Fruit fly (Drosophila melanogaster): ENCODE data around the gene CG13004.

Gene CG13004

DNA sequence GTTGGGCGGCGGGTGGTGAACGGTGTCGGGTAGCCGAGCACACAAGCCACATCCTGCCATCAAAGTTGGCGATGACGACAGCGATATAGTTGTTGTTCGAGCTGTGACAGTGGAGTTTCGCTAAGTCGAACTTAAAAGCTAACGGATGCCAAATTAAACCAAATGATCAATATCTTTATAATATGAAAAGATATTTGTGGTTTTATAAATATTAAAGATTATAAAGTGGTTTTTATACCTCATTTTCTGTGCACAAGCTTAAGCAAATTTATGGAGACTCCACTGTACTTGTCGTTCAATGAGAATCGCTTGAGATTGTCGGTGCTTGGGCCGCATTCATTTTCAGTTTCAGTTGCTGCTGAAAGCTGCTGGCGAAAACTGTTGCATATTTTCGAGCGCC, 13.2 kb downstream of the CG13004 start (continued):
- TF ChIP-seq CG17385 (GFP tag; optimal IDR thresholded peaks at IDR 0.05) (peak; percentile 50), CG30403 (GFP tag; optimal IDR thresholded peaks at IDR 0.05) (peak; percentile 46), CG18619 (GFP tag; optimal IDR thresholded peaks at IDR 0.05) (no peak), Bdp1 (GFP tag; optimal IDR thresholded peaks at IDR 0.05) (no peak), odd (GFP tag; optimal IDR thresholded peaks at IDR 0.05) (no peak), maf-S (GFP tag; optimal IDR thresholded peaks at IDR 0.05) (no peak), CG6689 (GFP tag; IDR thresholded peaks at IDR 0.05) (peak; percentile 68), Gug (GFP tag; IDR thresholded peaks at IDR 0.05) (peak; percentile 16; the same call in 1 of the 4 replicates), CG2116 (GFP tag; optimal IDR thresholded peaks at IDR 0.05) (peak; percentile 13), ap (GFP tag; IDR thresholded peaks at IDR 0.05) (no peak), CG3407 (GFP tag; optimal IDR thresholded peaks at IDR 0.05) (peak; percentile 11), NK7.1 (GFP tag; optimal IDR thresholded peaks at IDR 0.05) (no peak), CHES-1-like (GFP tag; optimal IDR thresholded peaks at IDR 0.05) (no peak), CG31224 (GFP tag; IDR thresholded peaks at IDR 0.05) (no peak), Six4 (GFP tag; optimal IDR thresholded peaks at IDR 0.05) (no peak), CG32772 (GFP tag; IDR thresholded peaks at IDR 0.05) (peak; percentile 58; the same call in 1 of the 2 replicates), CG33213 (GFP tag; optimal IDR thresholded peaks at IDR 0.05) (no peak), sim (GFP tag; IDR thresholded peaks at IDR 0.05) (no peak), CG3838 (GFP tag; optimal IDR thresholded peaks at IDR 0.05) (no peak), ro (GFP tag; IDR thresholded peaks at IDR 0.05) (no peak), CG6765 (GFP tag; optimal IDR thresholded peaks at IDR 0.05) (no peak), Taf1 (GFP tag; IDR thresholded peaks at IDR 0.05) (no peak), CG11085 (GFP tag; IDR thresholded peaks at IDR 0.05) (0 out of 2 replicates have a peak, but pooled peaks have one; percentile 18), CG7839 (tag; optimal IDR thresholded peaks at IDR 0.05) (peak; percentile 70), Sry-β (GFP tag; optimal IDR thresholded peaks at IDR 0.05) (no peak), CG17361 (GFP tag; IDR thresholded peaks at IDR 0.05) (peak; percentile 38; the same call in 1 of the 3 replicates), Myb (GFP tag; optimal IDR thresholded peaks at IDR 0.05) (no peak), grau (tag; optimal IDR thresholded peaks at IDR 0.05) (peak; percentile 86), Hr51 (GFP tag; optimal IDR thresholded peaks at IDR 0.05) (peak in 1 of 2 experiments; percentile 70), sd (tag; optimal IDR thresholded peaks at IDR 0.05) (no peak), CG16779 (GFP tag; IDR thresholded peaks at IDR 0.05) (no peak), CG17568 (GFP tag; optimal IDR thresholded peaks at IDR 0.05) (peak; percentile 9), E2f2 (GFP tag; IDR thresholded peaks at IDR 0.05) (peak; percentile 47; the same call in 1 of the 2 replicates), bowl (GFP tag; IDR thresholded peaks at IDR 0.05) (0 out of 2 replicates have a peak, but pooled peaks have one; percentile 18), BEAF-32 (GFP tag; optimal IDR thresholded peaks at IDR 0.05) (no peak), CG6791 (GFP tag; IDR thresholded peaks at IDR 0.05; ENCODE audit: partially characterized antibody) (no peak), CG10462 (GFP tag; optimal IDR thresholded peaks at IDR 0.05) (no peak), CG7556 (GFP tag; optimal IDR thresholded peaks at IDR 0.05) (peak; percentile 45), ewg (GFP tag; optimal IDR thresholded peaks at IDR 0.05) (peak; percentile 32), cas (GFP tag; IDR thresholded peaks at IDR 0.05) (no peak), CG17829 (tag; optimal IDR thresholded peaks at IDR 0.05) (peak; percentile 51), CG7963 (GFP tag; IDR thresholded peaks at IDR 0.05; ENCODE audit: partially characterized antibody) (no peak), zen (tag; optimal IDR thresholded peaks at IDR 0.05) (no peak), HmgZ (tag; optimal IDR thresholded peaks at IDR 0.05) (peak; percentile 21), CG9437 (GFP tag; optimal IDR thresholded peaks at IDR 0.05) (no peak), Gsc (GFP tag; IDR thresholded peaks at IDR 0.05) (no peak), fd3F (GFP tag; optimal IDR thresholded peaks at IDR 0.05) (peak; percentile 41), mam (GFP tag; optimal IDR thresholded peaks at IDR 0.05) (peak; percentile 14), CG15011 (GFP tag; optimal IDR thresholded peaks at IDR 0.05) (no peak), cg (GFP tag; optimal IDR thresholded peaks at IDR 0.05) (no peak), Hr39 (optimal IDR thresholded peaks at IDR 0.05) (no peak), dan (GFP tag; IDR thresholded peaks at IDR 0.05) (no peak)

Measured in whole organism, embryonic.